Fruit fly (Drosophila melanogaster) whole organism, adult: Measurements from ENCODE around the gene CG17855.

ENCODE experiments used
- CG1620 ChIP-seq: fragments of 200-800 bp; sonication (Bioruptor generic); optimal IDR thresholded peaks from 2 replicates; lab custom pipeline; 2016; ENCODE audit warnings: missing biosample characterization, missing genetic modification characterization
- CG33017 ChIP-seq: fragments of 200-800 bp; sonication (Bioruptor generic); optimal IDR thresholded peaks from 2 replicates; lab custom pipeline; 2018; ENCODE audit warnings: missing biosample characterization, mild to moderate bottlenecking, missing genetic modification characterization, moderate library complexity
- Clk ChIP-seq: fragments of 200-800 bp; sonication (Bioruptor generic); optimal IDR thresholded peaks from 2 replicates; lab custom pipeline; 2017; ENCODE audit warnings: missing biosample characterization, missing genetic modification characterization
- Mnt ChIP-seq: fragments of 200-800 bp; sonication (Bioruptor generic); optimal IDR thresholded peaks from 2 replicates; lab custom pipeline; 2016; ENCODE audit warnings: missing biosample characterization, mild to moderate bottlenecking, missing genetic modification characterization
- bab1 ChIP-seq: fragments of 200-800 bp; sonication (Bioruptor generic); optimal IDR thresholded peaks from 3 replicates; lab custom pipeline; 2019; ENCODE audit warnings: missing biosample characterization, mild to moderate bottlenecking, missing genetic modification characterization, moderate library complexity
- kay ChIP-seq: fragments of 200-800 bp; sonication (Bioruptor generic); peaks from one replicate; lab custom pipeline; 2016; ENCODE audit warnings: missing biosample characterization, missing genetic modification characterization, borderline replicate concordance
- toe ChIP-seq: fragments of 200-800 bp; sonication (Bioruptor generic); optimal IDR thresholded peaks from 2 replicates; lab custom pipeline; 2016; ENCODE audit warnings: missing biosample characterization, missing genetic modification characterization

dm6 chr2L:9589176-9589575 lies 48.9 kb downstream of the CG17855 start, which contains the start of gene CG3841:
- TF ChIP-seq Clk (GFP tag; lab: Kevin White, UChicago) = no peak
- TF ChIP-seq kay (GFP tag; lab: Kevin White, UChicago) = no peak
- no peak for TF ChIP-seq CG1620
- TF ChIP-seq Mnt (GFP tag; lab: Kevin White, UChicago) = no peak
- TF ChIP-seq CG33017 = no peak
- no peak for TF ChIP-seq toe (GFP tag; lab: Kevin White, UChicago)
- TF ChIP-seq bab1 (GFP tag; lab: Kevin White, UChicago) = no peak
